Worm (Caenorhabditis elegans) whole organism, late embryonic: Measurements from ENCODE around the gene F54D1.1.
A peak's percentile ranks its signal among the peaks of the same experiment; 100 is the strongest.

Experiments used
- C38D4.7 ChIP-seq: fragments of 200-800 bp; sonication (Bioruptor generic); optimal IDR thresholded peaks from 2 replicates; lab custom pipeline; 2018; ENCODE audit warnings: mild to moderate bottlenecking, missing genetic modification characterization, moderate library complexity, missing compliant biosample characterization
- F13H6.1 ChIP-seq: sonication (generic microtip); optimal IDR thresholded peaks from 2 replicates; lab custom pipeline; 2016; ENCODE audit warnings: missing genetic modification characterization, missing compliant biosample characterization
- K02D7.2 ChIP-seq: sonication (generic microtip); optimal IDR thresholded peaks from 2 replicates; lab custom pipeline; 2017; ENCODE audit warnings: mild to moderate bottlenecking, missing genetic modification characterization, missing compliant biosample characterization
- T23F11.4 ChIP-seq: fragments of 200-800 bp; sonication (Bioruptor generic); optimal IDR thresholded peaks from 2 replicates; lab custom pipeline; 2018; ENCODE audit warnings: mild to moderate bottlenecking, missing genetic modification characterization, missing compliant biosample characterization
- Y22D7AL.16 ChIP-seq: sonication (generic microtip); optimal IDR thresholded peaks from 2 replicates; lab custom pipeline; 2016; ENCODE audit warnings: missing genetic modification characterization, missing compliant biosample characterization
- ahr-1 ChIP-seq: sonication (generic microtip); optimal IDR thresholded peaks from 2 replicates; lab custom pipeline; 2016; ENCODE audit warnings: missing genetic modification characterization, missing compliant biosample characterization
- ceh-14 ChIP-seq: sonication (generic microtip); optimal IDR thresholded peaks from 2 replicates; lab custom pipeline; 2016; ENCODE audit warnings: missing genotype, missing genetic modification characterization, missing compliant biosample characterization
- ceh-19 ChIP-seq: fragments of 200-800 bp; sonication (Bioruptor generic); optimal IDR thresholded peaks from 2 replicates; lab custom pipeline; 2018; ENCODE audit warnings: mild to moderate bottlenecking, missing genetic modification characterization, missing compliant biosample characterization
- che-1 ChIP-seq: sonication (generic microtip); optimal IDR thresholded peaks from 2 replicates; lab custom pipeline; 2016; ENCODE audit warnings: mild to moderate bottlenecking, missing genetic modification characterization, missing compliant biosample characterization
- dmd-4 ChIP-seq: sonication (generic microtip); optimal IDR thresholded peaks from 2 replicates; lab custom pipeline; 2016; ENCODE audit warnings: borderline replicate concordance, missing genetic modification characterization, missing compliant biosample characterization
- dve-1 ChIP-seq: sonication (generic microtip); optimal IDR thresholded peaks from 2 replicates; lab custom pipeline; 2017; ENCODE audit warnings: antibody characterized with exemption, mild to moderate bottlenecking, missing genetic modification characterization, missing compliant biosample characterization
- elt-2 ChIP-seq: sonication (generic microtip); optimal IDR thresholded peaks from 2 replicates; lab custom pipeline; 2016; ENCODE audit warnings: missing genetic modification reagents, missing genetic modification characterization, missing compliant biosample characterization
- elt-4 ChIP-seq: sonication (generic microtip); optimal IDR thresholded peaks from 2 replicates; lab custom pipeline; 2016; ENCODE audit warnings: missing genetic modification characterization, missing compliant biosample characterization
- ets-4 ChIP-seq: sonication (generic microtip); optimal IDR thresholded peaks from 2 replicates; lab custom pipeline; 2016; ENCODE audit warnings: missing genetic modification characterization, missing compliant biosample characterization
- eyg-1 ChIP-seq: sonication (generic microtip); optimal IDR thresholded peaks from 2 replicates; lab custom pipeline; 2016; ENCODE audit warnings: missing genotype, missing genetic modification characterization, missing compliant biosample characterization
- fax-1 ChIP-seq: sonication (generic microtip); optimal IDR thresholded peaks from 2 replicates; lab custom pipeline; 2016; ENCODE audit warnings: missing genotype, missing genetic modification characterization, missing compliant biosample characterization
- fkh-10 ChIP-seq: fragments of 150-350 bp; optimal IDR thresholded peaks from 2 replicates; lab custom pipeline; 2014; ENCODE audit warnings: missing biosample characterization, missing genetic modification reagents, missing genetic modification characterization
- fkh-6 ChIP-seq: sonication (generic microtip); optimal IDR thresholded peaks from 2 replicates; lab custom pipeline; 2016; ENCODE audit warnings: missing genetic modification characterization, missing compliant biosample characterization
- hlh-13 ChIP-seq: fragments of 200-800 bp; sonication (Bioruptor generic); optimal IDR thresholded peaks from 2 replicates; lab custom pipeline; 2018; ENCODE audit warnings: mild to moderate bottlenecking, missing genetic modification characterization, missing compliant biosample characterization
- hlh-15 ChIP-seq: sonication (generic microtip); optimal IDR thresholded peaks from 2 replicates; lab custom pipeline; 2016; ENCODE audit warnings: missing genetic modification characterization, missing compliant biosample characterization
- hlh-30 ChIP-seq: sonication (generic microtip); optimal IDR thresholded peaks from 2 replicates; lab custom pipeline; 2017; ENCODE audit warnings: antibody characterized with exemption, missing genetic modification characterization, missing compliant biosample characterization; ENCODE audit not compliant: insufficient read depth
- hlh-8 ChIP-seq: sonication (generic microtip); optimal IDR thresholded peaks from 2 replicates; lab custom pipeline; 2016; ENCODE audit warnings: missing genotype, missing genetic modification characterization, missing compliant biosample characterization
- madf-2 ChIP-seq: sonication (generic microtip); optimal IDR thresholded peaks from 2 replicates; lab custom pipeline; 2017; ENCODE audit warnings: missing genetic modification characterization, missing compliant biosample characterization
- nhr-11 ChIP-seq: fragments of 150-350 bp; optimal IDR thresholded peaks from 2 replicates; lab custom pipeline; 2014; ENCODE audit warnings: missing biosample characterization, missing genetic modification characterization
- npax-4 ChIP-seq: sonication (generic microtip); optimal IDR thresholded peaks from 2 replicates; lab custom pipeline; 2016; ENCODE audit warnings: missing genetic modification characterization, missing compliant biosample characterization
- odd-2 ChIP-seq: sonication (generic microtip); optimal IDR thresholded peaks from 2 replicates; lab custom pipeline; 2017; ENCODE audit warnings: antibody characterized with exemption, mild to moderate bottlenecking, missing genetic modification characterization, missing compliant biosample characterization
- pat-9 ChIP-seq: fragments of 200-800 bp; sonication (Bioruptor generic); optimal IDR thresholded peaks from 2 replicates; lab custom pipeline; 2018; ENCODE audit warnings: mild to moderate bottlenecking, missing genetic modification characterization, moderate library complexity, missing compliant biosample characterization
- pax-1 ChIP-seq: fragments of 150-350 bp; optimal IDR thresholded peaks from 2 replicates; lab custom pipeline; 2014; ENCODE audit warnings: missing biosample characterization, missing genetic modification characterization
- pqm-1 ChIP-seq: sonication (generic microtip); optimal IDR thresholded peaks from 2 replicates; lab custom pipeline; 2016; ENCODE audit warnings: missing genetic modification characterization, missing compliant biosample characterization
- ref-2 ChIP-seq: sonication (generic microtip); optimal IDR thresholded peaks from 2 replicates; lab custom pipeline; 2016; ENCODE audit warnings: missing genetic modification characterization, missing compliant biosample characterization
- rnt-1 ChIP-seq: sonication (generic microtip); optimal IDR thresholded peaks from 2 replicates; lab custom pipeline; 2016; ENCODE audit warnings: missing genetic modification characterization, missing compliant biosample characterization
- sdc-2 ChIP-seq: sonication (generic microtip); optimal IDR thresholded peaks from 2 replicates; lab custom pipeline; 2016; ENCODE audit warnings: missing genotype, missing genetic modification characterization, missing compliant biosample characterization
- sox-2 ChIP-seq: fragments of 200-800 bp; sonication (Bioruptor generic); IDR thresholded peaks from 2 replicates; pipeline ENCODE4 v1.3.6; 2022; ENCODE audit warnings: missing genetic modification reagents, missing genetic modification characterization, missing compliant biosample characterization
- sox-4 ChIP-seq: sonication (generic microtip); optimal IDR thresholded peaks from 2 replicates; lab custom pipeline; 2017; ENCODE audit warnings: mild to moderate bottlenecking, missing genetic modification characterization, inconsistent platforms, missing compliant biosample characterization
- syd-9 ChIP-seq: sonication (generic microtip); optimal IDR thresholded peaks from 2 replicates; lab custom pipeline; 2016; ENCODE audit warnings: mild to moderate bottlenecking, missing genetic modification characterization, moderate library complexity, missing compliant biosample characterization
- tbx-2 ChIP-seq: sonication (generic microtip); optimal IDR thresholded peaks from 2 replicates; lab custom pipeline; 2016; ENCODE audit warnings: missing genetic modification characterization, missing compliant biosample characterization
- tbx-7 ChIP-seq: sonication (generic microtip); optimal IDR thresholded peaks from 2 replicates; lab custom pipeline; 2016; ENCODE audit warnings: missing genotype, missing genetic modification characterization, missing compliant biosample characterization
- ttx-3 ChIP-seq: sonication (generic microtip); optimal IDR thresholded peaks from 2 replicates; lab custom pipeline; 2016; ENCODE audit warnings: missing genetic modification reagents, missing genetic modification characterization, missing compliant biosample characterization
- unc-55 ChIP-seq: sonication (generic microtip); optimal IDR thresholded peaks from 2 replicates; lab custom pipeline; 2017; ENCODE audit warnings: missing biosample characterization, missing genetic modification reagents, missing genetic modification characterization
- ztf-16 ChIP-seq: sonication (generic microtip); optimal IDR thresholded peaks from 2 replicates; lab custom pipeline; 2017; ENCODE audit warnings: missing genetic modification characterization, missing compliant biosample characterization

The F54D1.1 gene

ce11 chrIV:11285239-11285638 is 23.6 kb downstream of the F54D1.1 start:
- TF ChIP-seq ttx-3 (tag; lab: Kevin White, UChicago) (no peak), madf-2 (tag; lab: Kevin White, UChicago) (no peak), fax-1 (no peak), ets-4 (tag; lab: Kevin White, UChicago) (no peak), T23F11.4 (GFP tag; lab: Kevin White, UChicago) (no peak), che-1 (tag; lab: Kevin White, UChicago) (no peak), fkh-6 (tag; lab: Kevin White, UChicago) (no peak), hlh-8 (tag; lab: Kevin White, UChicago) (no peak), npax-4 (tag; lab: Kevin White, UChicago) (no peak), C38D4.7 (no peak), sdc-2 (tag; lab: Kevin White, UChicago) (no peak), ceh-14 (tag; lab: Kevin White, UChicago) (no peak), eyg-1 (tag; lab: Kevin White, UChicago) (no peak), sox-4 (tag; lab: Kevin White, UChicago) (no peak), hlh-13 (no peak), pat-9 (no peak), tbx-2 (tag; lab: Kevin White, UChicago) (no peak), pax-1 (no peak), dmd-4 (tag; lab: Kevin White, UChicago) (no peak)

- no peak for TF ChIP-seq tbx-7 (tag; lab: Kevin White, UChicago)
- no peak for TF ChIP-seq dve-1 (tag; lab: Kevin White, UChicago)
- TF ChIP-seq fkh-6 (tag; lab: Kevin White, UChicago), result no peak
- no peak for TF ChIP-seq elt-2
- TF ChIP-seq sox-2 (GFP tag; lab: Robert Waterston, UW), result no peak
- TF ChIP-seq pax-1, result no peak
- no peak for TF ChIP-seq ceh-19
- TF ChIP-seq hlh-13, result no peak
- TF ChIP-seq npax-4 (tag; lab: Kevin White, UChicago), result no peak
- TF ChIP-seq, all 69 proteins: peak for 0
Observed at ce11 chrIV:11286112-11286511, 24.5 kb downstream of the F54D1.1 start.

- TF ChIP-seq rnt-1 (tag; lab: Kevin White, UChicago) (no peak), ahr-1 (no peak), hlh-13 (no peak), fkh-6 (tag; lab: Kevin White, UChicago) (no peak), madf-2 (tag; lab: Kevin White, UChicago) (no peak), pqm-1 (tag; lab: Kevin White, UChicago) (no peak), odd-2 (tag; lab: Kevin White, UChicago) (no peak), eyg-1 (tag; lab: Kevin White, UChicago) (no peak)
Observed at ce11 chrIV:11287511-11287910, 25.9 kb downstream of the F54D1.1 start, which contains the start of gene F54D1.6. F54D1.6 (plus strand) TSS chrIV:11287811.

ce11 chrIV:11288965-11289364 is 27.3 kb downstream of the F54D1.1 start:
- TF ChIP-seq hlh-15 (no peak), elt-2 (peak; percentile 54), pax-1 (no peak), ztf-16 (tag; lab: Kevin White, UChicago) (no peak), dve-1 (tag; lab: Kevin White, UChicago) (no peak), fkh-6 (tag; lab: Kevin White, UChicago) (no peak), Y22D7AL.16 (no peak)

ce11 chrIV:11296787-11297186 is 35.2 kb downstream of the F54D1.1 start, which contains the start of gene mttu-1:
mttu-1 (minus strand) TSS chrIV:11296887.
- TF ChIP-seq hlh-30 (tag; lab: Kevin White, UChicago), result no peak
- TF ChIP-seq unc-55 (GFP tag; lab: Kevin White, UChicago), result no peak
- no peak for TF ChIP-seq elt-4
- no peak for TF ChIP-seq ref-2 (tag; lab: Kevin White, UChicago)
- TF ChIP-seq fkh-10 (GFP tag; lab: Kevin White, UChicago), result no peak
- TF ChIP-seq F13H6.1 (tag; lab: Kevin White, UChicago), result no peak
- no peak for TF ChIP-seq syd-9 (tag; lab: Kevin White, UChicago)
- TF ChIP-seq ahr-1, result no peak
- TF ChIP-seq nhr-11, result no peak
- no peak for TF ChIP-seq dmd-4 (tag; lab: Kevin White, UChicago)
- TF ChIP-seq K02D7.2, result no peak
- TF ChIP-seq, all 69 proteins: peak for 0
